Worm (Caenorhabditis elegans) whole organism, L1 larva: ENCODE results near the gene sru-2.
A peak's percentile ranks its signal among the peaks of the same experiment; 100 is the strongest.

Source experiments
- C04F5.9 ChIP-seq: sonication (generic microtip); optimal IDR thresholded peaks from 2 replicates; lab custom pipeline; 2016; ENCODE audit warnings: missing genetic modification characterization, missing compliant biosample characterization
- C16A3.4 ChIP-seq: fragments of 150-350 bp; optimal IDR thresholded peaks from 2 replicates; lab custom pipeline; 2014; ENCODE audit warnings: missing biosample characterization, missing genetic modification characterization
- F16B12.6 ChIP-seq: fragments of 150-350 bp; optimal IDR thresholded peaks from 2 replicates; lab custom pipeline; 2014; ENCODE audit warnings: missing biosample characterization, missing genetic modification characterization
- Y116A8C.19 ChIP-seq: sonication (generic microtip); optimal IDR thresholded peaks from 2 replicates; lab custom pipeline; 2016; ENCODE audit warnings: missing compliant biosample characterization, missing genetic modification characterization, borderline replicate concordance
- alr-1 ChIP-seq: fragments of 200-800 bp; sonication (Bioruptor generic); optimal IDR thresholded peaks from 2 replicates; lab custom pipeline; 2018; ENCODE audit warnings: borderline replicate concordance, mild to moderate bottlenecking, missing genetic modification characterization, missing compliant biosample characterization
- ama-1 ChIP-seq: fragments of 150-350 bp; optimal IDR thresholded peaks from 2 replicates; lab custom pipeline; 2014
- blmp-1 ChIP-seq: fragments of 150-350 bp; optimal IDR thresholded peaks from 2 replicates; lab custom pipeline; 2014; ENCODE audit warnings: missing biosample characterization, missing genetic modification characterization
- ceh-63 ChIP-seq: fragments of 200-800 bp; sonication (Bioruptor generic); optimal IDR thresholded peaks from 2 replicates; lab custom pipeline; 2018; ENCODE audit warnings: mild to moderate bottlenecking, missing genetic modification characterization, missing compliant biosample characterization
- ceh-8 ChIP-seq: fragments of 200-800 bp; sonication (Bioruptor generic); optimal IDR thresholded peaks from 2 replicates; lab custom pipeline; 2018; ENCODE audit warnings: mild to moderate bottlenecking, missing genetic modification characterization, moderate library complexity, missing compliant biosample characterization
- ceh-82 ChIP-seq, 3 experiments: fragments of 150-350 bp in 1 of 3; sonication (generic microtip) in 2 of 3; optimal IDR thresholded peaks; 2 replicates each; lab custom pipeline; 2014 to 2017; ENCODE audit warnings: missing biosample characterization in 3 of 3, missing genetic modification characterization in 3 of 3
- ceh-90 ChIP-seq: sonication (generic microtip); optimal IDR thresholded peaks from 2 replicates; lab custom pipeline; 2016; ENCODE audit warnings: missing genetic modification characterization, missing compliant biosample characterization
- dpl-1 ChIP-seq, 3 experiments: fragments of 150-350 bp in 2 of 3; sonication (generic microtip) in 1 of 3; optimal IDR thresholded peaks; 2 replicates each; lab custom pipeline; 2014 to 2017; ENCODE audit warnings: missing biosample characterization in 3 of 3, missing genetic modification characterization in 3 of 3, missing genetic modification reagents in 3 of 3
- dsc-1 ChIP-seq: sonication (generic microtip); optimal IDR thresholded peaks from 2 replicates; lab custom pipeline; 2016; ENCODE audit warnings: mild to moderate bottlenecking, missing genetic modification characterization, missing compliant biosample characterization
- efl-1 ChIP-seq, 4 experiments: fragments of 150-350 bp; optimal IDR thresholded peaks in 3 of 4; peaks in 1 of 4; 1 replicate in 1 of 4; 2 replicates in 3 of 4; lab custom pipeline; 2014; ENCODE audit warnings: missing biosample characterization in 2 of 4, missing genetic modification characterization in 2 of 4, missing genetic modification reagents in 2 of 4
- egl-13 ChIP-seq: sonication (generic microtip); optimal IDR thresholded peaks from 2 replicates; lab custom pipeline; 2016; ENCODE audit warnings: missing genotype, missing genetic modification reagents, missing genetic modification characterization, missing compliant biosample characterization
- elt-2 ChIP-seq: sonication (generic microtip); optimal IDR thresholded peaks from 2 replicates; lab custom pipeline; 2016; ENCODE audit warnings: missing genetic modification characterization, mild to moderate bottlenecking, inconsistent platforms, missing compliant biosample characterization, missing genetic modification reagents
- fkh-10 ChIP-seq: sonication (generic microtip); optimal IDR thresholded peaks from 2 replicates; lab custom pipeline; 2017; ENCODE audit warnings: missing biosample characterization, missing genetic modification reagents, missing genetic modification characterization
- fkh-4 ChIP-seq: sonication (generic microtip); optimal IDR thresholded peaks from 2 replicates; lab custom pipeline; 2016; ENCODE audit warnings: missing compliant biosample characterization, missing genetic modification characterization, borderline replicate concordance
- fos-1 ChIP-seq: fragments of 150-350 bp; optimal IDR thresholded peaks from 2 replicates; lab custom pipeline; 2014; ENCODE audit warnings: missing biosample characterization, missing genetic modification characterization
- grh-1 ChIP-seq: fragments of 200-800 bp; sonication (Bioruptor generic); IDR thresholded peaks from 2 replicates; pipeline ENCODE4 v1.3.6; 2022; ENCODE audit warnings: missing genetic modification reagents, missing genetic modification characterization, missing compliant biosample characterization
- hlh-4 ChIP-seq: sonication (generic microtip); optimal IDR thresholded peaks from 2 replicates; lab custom pipeline; 2016; ENCODE audit warnings: mild to moderate bottlenecking, missing genetic modification characterization, missing compliant biosample characterization
- jun-1 ChIP-seq: fragments of 150-350 bp; optimal IDR thresholded peaks from 2 replicates; lab custom pipeline; 2014; ENCODE audit warnings: missing biosample characterization, missing genetic modification reagents, missing genetic modification characterization
- lin-14 ChIP-seq: fragments of 200-800 bp; sonication (Bioruptor generic); optimal IDR thresholded peaks from 2 replicates; lab custom pipeline; 2018; ENCODE audit warnings: mild to moderate bottlenecking, missing genetic modification characterization, moderate library complexity, missing compliant biosample characterization
- lin-15B ChIP-seq: fragments of 150-350 bp; sonication (generic microtip); optimal IDR thresholded peaks from 3 replicates; lab custom pipeline; 2014; ENCODE audit warnings: missing biosample characterization, missing genetic modification characterization
- lin-35 ChIP-seq, 2 experiments: fragments of 150-350 bp; optimal IDR thresholded peaks; 2 replicates each; lab custom pipeline; 2014; ENCODE audit warnings: missing biosample characterization in 2 of 2, missing genetic modification characterization in 2 of 2, missing genetic modification reagents in 2 of 2
- mdl-1 ChIP-seq, 2 experiments: fragments of 150-350 bp; optimal IDR thresholded peaks; 2 replicates each; lab custom pipeline; 2014 to 2017; ENCODE audit warnings: missing biosample characterization in 2 of 2, missing genetic modification characterization in 2 of 2, inconsistent platforms in 1 of 2
- mef-2 ChIP-seq: fragments of 150-350 bp; optimal IDR thresholded peaks from 2 replicates; lab custom pipeline; 2014; ENCODE audit warnings: missing biosample characterization, missing genetic modification characterization
- nhr-11 ChIP-seq: fragments of 150-350 bp; optimal IDR thresholded peaks from 2 replicates; lab custom pipeline; 2014; ENCODE audit warnings: missing biosample characterization, missing genetic modification characterization
- nhr-20 ChIP-seq: sonication (generic microtip); optimal IDR thresholded peaks from 2 replicates; lab custom pipeline; 2016; ENCODE audit warnings: mild to moderate bottlenecking, missing genetic modification characterization, missing compliant biosample characterization
- nhr-77 ChIP-seq: fragments of 150-350 bp; optimal IDR thresholded peaks from 2 replicates; lab custom pipeline; 2014; ENCODE audit warnings: missing biosample characterization, missing genetic modification characterization
- rnt-1 ChIP-seq: sonication (generic microtip); optimal IDR thresholded peaks from 2 replicates; lab custom pipeline; 2016; ENCODE audit warnings: mild to moderate bottlenecking, missing genetic modification characterization, moderate library complexity, missing compliant biosample characterization
- skn-1 ChIP-seq: fragments of 150-350 bp; optimal IDR thresholded peaks from 2 replicates; lab custom pipeline; 2014; ENCODE audit warnings: missing biosample characterization, missing genetic modification characterization
- sup-37 ChIP-seq: fragments of 200-800 bp; sonication (Bioruptor generic); optimal IDR thresholded peaks from 2 replicates; lab custom pipeline; 2018; ENCODE audit warnings: mild to moderate bottlenecking, missing genetic modification characterization, missing compliant biosample characterization
- swsn-7 ChIP-seq: sonication (generic microtip); optimal IDR thresholded peaks from 2 replicates; lab custom pipeline; 2016; ENCODE audit warnings: missing genetic modification characterization, missing compliant biosample characterization
- unc-130 ChIP-seq: fragments of 150-350 bp; optimal IDR thresholded peaks from 2 replicates; lab custom pipeline; 2017; ENCODE audit warnings: missing biosample characterization, missing genetic modification characterization, inconsistent platforms
- unc-98 ChIP-seq: fragments of 200-800 bp; sonication (Bioruptor generic); IDR thresholded peaks from 2 replicates; pipeline ENCODE4 v1.3.6; 2022; ENCODE audit warnings: missing genetic modification characterization, missing compliant biosample characterization
- vab-15 ChIP-seq: sonication (generic microtip); optimal IDR thresholded peaks from 2 replicates; lab custom pipeline; 2017; ENCODE audit warnings: missing genotype, mild to moderate bottlenecking, missing genetic modification characterization, missing compliant biosample characterization
- zip-4 ChIP-seq: fragments of 200-800 bp; sonication (Bioruptor generic); optimal IDR thresholded peaks from 2 replicates; lab custom pipeline; 2018; ENCODE audit warnings: mild to moderate bottlenecking, missing genetic modification characterization, moderate library complexity, missing compliant biosample characterization
- ztf-4 ChIP-seq: fragments of 150-350 bp; optimal IDR thresholded peaks from 2 replicates; lab custom pipeline; 2014; ENCODE audit warnings: missing biosample characterization, missing genetic modification characterization

The sru-2 gene

ce11 chrIV:9511221-9511638 lies 25.2 kb downstream of the sru-2 start (continued):
- peak; percentile 72 for TF ChIP-seq egl-13 (tag; lab: Kevin White, UChicago)
- TF ChIP-seq jun-1 (tag; lab: Kevin White, UChicago): peak; percentile 52
- TF ChIP-seq blmp-1 (tag; lab: Kevin White, UChicago): peak; percentile 56
- TF ChIP-seq nhr-20 (tag; lab: Kevin White, UChicago): peak; percentile 89
- peak; percentile 63 for TF ChIP-seq zip-4
- no peak for TF ChIP-seq alr-1 (tag; lab: Kevin White, UChicago)
- TF ChIP-seq fkh-4 (tag; lab: Kevin White, UChicago): peak; percentile 13
- peak; percentile 65 for TF ChIP-seq C16A3.4 (tag; lab: Kevin White, UChicago)
- peak; percentile 85 for TF ChIP-seq ceh-8 (GFP tag; lab: Kevin White, UChicago)
- TF ChIP-seq ztf-4 (tag; lab: Kevin White, UChicago): peak; percentile 60
- no peak for TF ChIP-seq nhr-77 (tag; lab: Kevin White, UChicago)
- TF ChIP-seq elt-2 (tag; lab: Kevin White, UChicago): no peak
- peak; percentile 89 for TF ChIP-seq lin-14 (GFP tag; lab: Kevin White, UChicago)
- TF ChIP-seq lin-15B (tag; lab: Kevin White, UChicago): peak; percentile 45
- peak; percentile 87 for TF ChIP-seq ama-1 (lab: Kevin White, UChicago)
- peak; percentile 67 for TF ChIP-seq sup-37 (GFP tag; lab: Kevin White, UChicago)
- TF ChIP-seq unc-98: no peak
- peak; percentile 59 for TF ChIP-seq skn-1
- TF ChIP-seq fkh-10 (GFP tag; lab: Kevin White, UChicago): peak; percentile 29
- peak; percentile 91 for TF ChIP-seq dsc-1 (tag; lab: Kevin White, UChicago)
- peak; percentile 63 for TF ChIP-seq fos-1 (tag; lab: Kevin White, UChicago)
- no peak for TF ChIP-seq vab-15
- TF ChIP-seq hlh-4 (tag; lab: Kevin White, UChicago): no peak
- no peak for TF ChIP-seq ceh-90 (tag; lab: Kevin White, UChicago)
- peak; percentile 48 for TF ChIP-seq mef-2 (tag; lab: Kevin White, UChicago)
- peak; percentile 57 to 75 for TF ChIP-seq lin-35 (GFP tag; optimal IDR thresholded peaks at IDR 0.05; lab: Kevin White, UChicago)
- TF ChIP-seq nhr-11 (tag; lab: Kevin White, UChicago): peak; percentile 17
- TF ChIP-seq dpl-1 (GFP tag; optimal IDR thresholded peaks at IDR 0.05; lab: Kevin White, UChicago): peak; percentile 33 to 54 (median 48)
- TF ChIP-seq F16B12.6 (tag; lab: Kevin White, UChicago): peak; percentile 64
- TF ChIP-seq unc-130 (tag; lab: Kevin White, UChicago): peak; percentile 7
- no peak for TF ChIP-seq Y116A8C.19 (tag; lab: Kevin White, UChicago)
- TF ChIP-seq mdl-1 (tag; optimal IDR thresholded peaks at IDR 0.05; lab: Kevin White, UChicago): peak in 1 of 2 experiments; percentile 76
- TF ChIP-seq C04F5.9 (tag; lab: Kevin White, UChicago): peak; percentile 62
- TF ChIP-seq swsn-7 (tag; lab: Kevin White, UChicago): peak; percentile 93

- TF ChIP-seq sup-37 (GFP tag; lab: Kevin White, UChicago): no peak
- TF ChIP-seq elt-2 (tag; lab: Kevin White, UChicago): peak; percentile 55
- TF ChIP-seq ceh-63: no peak
- no peak for TF ChIP-seq efl-1 (optimal IDR thresholded peaks at IDR 0.05; lab: Kevin White, UChicago)
- TF ChIP-seq efl-1 (GFP tag; optimal IDR thresholded peaks at IDR 0.05 in 1 of 2; lab: Kevin White, UChicago): peak in 1 of 2 experiments; percentile 79
- peak in 2 of 3 experiments; percentile 3 to 14 for TF ChIP-seq ceh-82 (tag; optimal IDR thresholded peaks at IDR 0.05; lab: Kevin White, UChicago)
- TF ChIP-seq rnt-1 (tag; lab: Kevin White, UChicago): peak; percentile 15
These were observed 25.6 kb downstream of the sru-2 start for ce11 chrIV:9511640-9512039.

ce11 chrIV:9512836-9513235 lies 26.8 kb downstream of the sru-2 start, which contains the start of gene C33A12.3:
C33A12.3 (minus strand) TSS chrIV:9513002.
- TF ChIP-seq grh-1 (GFP tag; lab: Robert Waterston, UW): no peak
- peak; percentile 51 for TF ChIP-seq alr-1 (tag; lab: Kevin White, UChicago)
- no peak for TF ChIP-seq fkh-10 (GFP tag; lab: Kevin White, UChicago)
- TF ChIP-seq lin-35 (GFP tag; optimal IDR thresholded peaks at IDR 0.05; lab: Kevin White, UChicago): peak in 1 of 2 experiments; percentile 8
- TF ChIP-seq efl-1 (optimal IDR thresholded peaks at IDR 0.05; lab: Kevin White, UChicago): no peak
- TF ChIP-seq efl-1 (GFP tag; optimal IDR thresholded peaks at IDR 0.05 in 1 of 2; lab: Kevin White, UChicago): peak in 1 of 2 experiments; percentile 88
- TF ChIP-seq, all 84 proteins: peak for 3
